Fruit fly (Drosophila melanogaster) whole organism, embryonic: Measurements from ENCODE around the gene ato.

ENCODE experiments used
- B-H1 ChIP-seq: fragments of 200-800 bp; sonication (Bioruptor generic); IDR thresholded peaks from 3 replicates; pipeline ENCODE4 v1.3.6; 2022; ENCODE audit warnings: missing biosample characterization, missing genetic modification characterization
- Bdp1 ChIP-seq: fragments of 200-800 bp; sonication (Bioruptor generic); optimal IDR thresholded peaks from 3 replicates; lab custom pipeline; 2016; ENCODE audit warnings: missing biosample characterization, missing genetic modification characterization
- CG10321 ChIP-seq: fragments of 200-800 bp; sonication (Bioruptor generic); IDR thresholded peaks from 2 replicates; pipeline ENCODE4 v1.3.6; 2022; ENCODE audit warnings: missing biosample characterization, missing genetic modification characterization
- CG10654 ChIP-seq: fragments of 200-800 bp; sonication (Bioruptor generic); optimal IDR thresholded peaks from 2 replicates; lab custom pipeline; 2016; ENCODE audit warnings: missing biosample characterization, missing genetic modification characterization
- CG14860 ChIP-seq: fragments of 200-800 bp; sonication (Bioruptor generic); IDR thresholded peaks from 3 replicates; pipeline ENCODE4 v1.3.6; 2022; ENCODE audit warnings: missing biosample characterization, missing genetic modification characterization; ENCODE audit not compliant: partially characterized antibody
- CG14965 ChIP-seq: fragments of 200-800 bp; sonication (Bioruptor generic); optimal IDR thresholded peaks from 2 replicates; lab custom pipeline; 2016; ENCODE audit warnings: missing biosample characterization, missing genetic modification characterization, borderline replicate concordance
- CG1647 ChIP-seq: fragments of 200-800 bp; sonication (Bioruptor generic); optimal IDR thresholded peaks from 3 replicates; lab custom pipeline; 2016; ENCODE audit warnings: missing biosample characterization, missing genetic modification characterization
- CG16779 ChIP-seq: fragments of 200-800 bp; sonication (Bioruptor generic); IDR thresholded peaks from 2 replicates; pipeline ENCODE4 v1.3.6; 2022; ENCODE audit warnings: missing biosample characterization, missing genetic modification characterization
- CG17328 ChIP-seq: fragments of 200-800 bp; sonication (Bioruptor generic); IDR thresholded peaks from 2 replicates; pipeline ENCODE4 v1.3.6; 2022; ENCODE audit warnings: missing biosample characterization, missing genetic modification characterization
- CG1792 ChIP-seq: fragments of 200-800 bp; sonication (Bioruptor generic); optimal IDR thresholded peaks from 2 replicates; lab custom pipeline; 2016; ENCODE audit warnings: missing biosample characterization, missing genetic modification characterization
- CG2120 ChIP-seq: fragments of 200-800 bp; sonication (Bioruptor generic); optimal IDR thresholded peaks from 3 replicates; lab custom pipeline; 2016; ENCODE audit warnings: missing biosample characterization, missing genetic modification characterization
- CG4854 ChIP-seq: fragments of 200-800 bp; sonication (Bioruptor generic); optimal IDR thresholded peaks from 2 replicates; lab custom pipeline; 2016; ENCODE audit warnings: missing biosample characterization, missing genetic modification characterization, inconsistent platforms
- CG6175 ChIP-seq: fragments of 200-800 bp; sonication (Bioruptor generic); IDR thresholded peaks from 3 replicates; pipeline ENCODE4 v1.3.6; 2022; ENCODE audit warnings: missing biosample characterization, missing genetic modification characterization
- CG6791 ChIP-seq: fragments of 200-800 bp; sonication (Bioruptor generic); IDR thresholded peaks from 3 replicates; pipeline ENCODE4 v1.3.6; 2022; ENCODE audit warnings: missing biosample characterization, missing genetic modification characterization; ENCODE audit not compliant: partially characterized antibody
- CG8924 ChIP-seq: fragments of 200-800 bp; optimal IDR thresholded peaks from 3 replicates; lab custom pipeline; 2019; ENCODE audit warnings: missing biosample characterization, mild to moderate bottlenecking, missing genetic modification characterization, moderate library complexity
- CHES-1-like ChIP-seq: fragments of 200-800 bp; sonication (Bioruptor generic); optimal IDR thresholded peaks from 2 replicates; lab custom pipeline; 2016; ENCODE audit warnings: missing biosample characterization, missing genetic modification characterization
- CoRest ChIP-seq: fragments of 200-800 bp; sonication (Bioruptor generic); optimal IDR thresholded peaks from 3 replicates; lab custom pipeline; 2018; ENCODE audit warnings: missing biosample characterization, mild to moderate bottlenecking, missing genetic modification characterization, moderate library complexity
- Dll ChIP-seq: fragments of 200-800 bp; sonication (Bioruptor generic); IDR thresholded peaks from 4 replicates; pipeline ENCODE4 v1.3.6; 2022; ENCODE audit warnings: missing biosample characterization, missing genetic modification characterization; ENCODE audit not compliant: partially characterized antibody
- Doc3 ChIP-seq: fragments of 200-800 bp; sonication (Bioruptor generic); IDR thresholded peaks from 3 replicates; pipeline ENCODE4 v1.3.6; 2022; ENCODE audit warnings: missing biosample characterization, missing genetic modification characterization; ENCODE audit not compliant: partially characterized antibody
- Drgx ChIP-seq: fragments of 200-800 bp; sonication (Bioruptor generic); IDR thresholded peaks from 2 replicates; pipeline ENCODE4 v1.3.6; 2022; ENCODE audit warnings: missing biosample characterization, missing genetic modification characterization
- E2f2 ChIP-seq: fragments of 200-800 bp; sonication (Bioruptor generic); IDR thresholded peaks from 2 replicates; pipeline ENCODE4 v1.3.6; 2022; ENCODE audit warnings: missing biosample characterization, missing genetic modification characterization
- Hr51 ChIP-seq, 2 experiments: fragments of 200-800 bp; sonication (Bioruptor generic); optimal IDR thresholded peaks; 2 replicates in 1 of 2; 3 replicates in 1 of 2; lab custom pipeline; 2016 to 2018; ENCODE audit warnings: missing biosample characterization in 2 of 2, missing genetic modification characterization in 2 of 2, mild to moderate bottlenecking in 1 of 2, moderate library complexity in 1 of 2
- Lpt ChIP-seq: fragments of >200 bp; optimal IDR thresholded peaks from 2 replicates; lab custom pipeline; 2018; ENCODE audit warnings: missing biosample characterization, missing genetic modification characterization
- MBD-R2 ChIP-seq: fragments of 200-800 bp; sonication (Bioruptor generic); IDR thresholded peaks from 2 replicates; pipeline ENCODE4 v1.3.6; 2022; ENCODE audit warnings: missing biosample characterization, missing genetic modification characterization
- NFAT ChIP-seq: fragments of 200-800 bp; sonication (Bioruptor generic); IDR thresholded peaks from 2 replicates; pipeline ENCODE4 v1.3.6; 2022; ENCODE audit warnings: missing biosample characterization, missing genetic modification characterization
- Oli ChIP-seq: fragments of 200-800 bp; sonication (Bioruptor generic); optimal IDR thresholded peaks from 2 replicates; lab custom pipeline; 2018; ENCODE audit warnings: missing biosample characterization, mild to moderate bottlenecking, missing genetic modification characterization, moderate library complexity
- Pdp1 ChIP-seq, 2 experiments: fragments of 200-800 bp; sonication (Bioruptor generic); optimal IDR thresholded peaks; 3 replicates each; lab custom pipeline; 2016; ENCODE audit warnings: missing biosample characterization in 2 of 2, missing genetic modification characterization in 2 of 2, mild to moderate bottlenecking in 1 of 2, moderate library complexity in 1 of 2
- Scr ChIP-seq: fragments of 200-800 bp; sonication (Bioruptor generic); IDR thresholded peaks from 2 replicates; pipeline ENCODE4 v1.3.6; 2022; ENCODE audit warnings: missing biosample characterization, missing genetic modification characterization; ENCODE audit not compliant: partially characterized antibody
- Sin3A ChIP-seq: fragments of >200 bp; optimal IDR thresholded peaks from 2 replicates; lab custom pipeline; 2018
- Trl ChIP-seq, 3 experiments: fragments of >200 bp in 2 of 3; fragments of 200-800 bp in 1 of 3; sonication (Bioruptor generic) in 1 of 3; optimal IDR thresholded peaks; 2 replicates in 1 of 3; 3 replicates in 2 of 3; lab custom pipeline; 2016 to 2017; ENCODE audit warnings: missing biosample characterization in 1 of 3, missing genetic modification characterization in 1 of 3
- Xbp1 ChIP-seq: fragments of 200-800 bp; sonication (Bioruptor generic); optimal IDR thresholded peaks from 3 replicates; lab custom pipeline; 2016; ENCODE audit warnings: missing biosample characterization, mild to moderate bottlenecking, missing genetic modification characterization
- bcd ChIP-seq: fragments of 200-800 bp; sonication (Bioruptor generic); optimal IDR thresholded peaks from 2 replicates; lab custom pipeline; 2017; ENCODE audit warnings: missing biosample characterization, mild to moderate bottlenecking, missing genetic modification characterization
- btn ChIP-seq: fragments of 200-800 bp; sonication (Bioruptor generic); optimal IDR thresholded peaks from 2 replicates; lab custom pipeline; 2016; ENCODE audit warnings: missing biosample characterization, missing genetic modification characterization
- cad ChIP-seq: fragments of >200 bp; optimal IDR thresholded peaks from 2 replicates; lab custom pipeline; 2017; ENCODE audit warnings: missing biosample characterization, missing genetic modification characterization
- croc ChIP-seq: fragments of 200-800 bp; sonication (Bioruptor generic); conservative IDR thresholded peaks from 3 replicates; pipeline ENCODE4 v1.3.6; 2022; ENCODE audit warnings: missing biosample characterization, missing genetic modification characterization
- danr ChIP-seq: fragments of 200-800 bp; sonication (Bioruptor generic); IDR thresholded peaks from 2 replicates; pipeline ENCODE4 v1.3.6; 2022; ENCODE audit warnings: missing biosample characterization, missing genetic modification characterization
- esg ChIP-seq: fragments of 200-800 bp; sonication (Bioruptor generic); conservative IDR thresholded peaks from 2 replicates; pipeline ENCODE4 v1.3.6; 2022; ENCODE audit warnings: missing biosample characterization, missing genetic modification characterization
- gt ChIP-seq: fragments of 200-800 bp; sonication (Bioruptor generic); IDR thresholded peaks from 2 replicates; pipeline ENCODE4 v1.3.6; 2022; ENCODE audit warnings: missing biosample characterization, missing genetic modification characterization
- hth ChIP-seq: fragments of >200 bp; optimal IDR thresholded peaks from 2 replicates; lab custom pipeline; 2017; ENCODE audit warnings: inconsistent platforms
- insv ChIP-seq, 2 experiments: fragments of 200-800 bp; sonication (Bioruptor generic); optimal IDR thresholded peaks; 3 replicates each; lab custom pipeline; 2016 to 2018; ENCODE audit warnings: missing biosample characterization in 2 of 2, missing genetic modification characterization in 2 of 2
- lab ChIP-seq: fragments of 200-800 bp; sonication (Bioruptor generic); optimal IDR thresholded peaks from 3 replicates; lab custom pipeline; 2017; ENCODE audit warnings: missing biosample characterization, missing genetic modification characterization, mild to moderate bottlenecking, moderate library complexity, missing genetic modification reagents
- lov ChIP-seq, 2 experiments: fragments of 200-800 bp in 1 of 2; fragments of >200 bp in 1 of 2; sonication (Bioruptor generic) in 1 of 2; IDR thresholded peaks in 1 of 2; optimal IDR thresholded peaks in 1 of 2; 2 replicates in 1 of 2; 3 replicates in 1 of 2; pipeline versions ENCODE4 v1.3.6 to Lab custom; 2017 to 2022; ENCODE audit warnings: missing biosample characterization in 1 of 2, missing genetic modification characterization in 1 of 2
- mirr ChIP-seq: fragments of 200-800 bp; sonication (Bioruptor generic); optimal IDR thresholded peaks from 3 replicates; lab custom pipeline; 2018; ENCODE audit warnings: missing biosample characterization, mild to moderate bottlenecking, missing genetic modification characterization
- pros ChIP-seq: fragments of 200-800 bp; sonication (Bioruptor generic); optimal IDR thresholded peaks from 3 replicates; lab custom pipeline; 2019; ENCODE audit warnings: missing biosample characterization, mild to moderate bottlenecking, missing genetic modification characterization, moderate library complexity
- pzg ChIP-seq: fragments of 200-800 bp; sonication (Bioruptor generic); optimal IDR thresholded peaks from 3 replicates; lab custom pipeline; 2018; ENCODE audit warnings: missing biosample characterization, mild to moderate bottlenecking, missing genetic modification characterization, moderate library complexity
- ro ChIP-seq: fragments of 200-800 bp; sonication (Bioruptor generic); IDR thresholded peaks from 2 replicates; pipeline ENCODE4 v1.3.6; 2022; ENCODE audit warnings: missing biosample characterization, missing genetic modification characterization
- sna ChIP-seq: fragments of 200-800 bp; sonication (Bioruptor generic); IDR thresholded peaks from 2 replicates; pipeline ENCODE4 v1.3.6; 2022; ENCODE audit warnings: missing biosample characterization, missing genetic modification characterization; ENCODE audit not compliant: partially characterized antibody
- sob ChIP-seq: fragments of 200-800 bp; sonication (Bioruptor generic); IDR thresholded peaks from 2 replicates; pipeline ENCODE4 v1.3.6; 2022; ENCODE audit warnings: missing biosample characterization, missing genetic modification characterization
- tna ChIP-seq: fragments of 200-800 bp; sonication (Bioruptor generic); IDR thresholded peaks from 2 replicates; pipeline ENCODE4 v1.3.6; 2022; ENCODE audit warnings: missing biosample characterization, missing genetic modification characterization; ENCODE audit not compliant: partially characterized antibody
- tup ChIP-seq: fragments of 200-800 bp; sonication (Bioruptor generic); optimal IDR thresholded peaks from 2 replicates; lab custom pipeline; 2016; ENCODE audit warnings: missing biosample characterization, mild to moderate bottlenecking, missing genetic modification characterization, moderate library complexity
- wdn ChIP-seq: fragments of 200-800 bp; sonication (Bioruptor generic); IDR thresholded peaks from 2 replicates; pipeline ENCODE4 v1.3.6; 2022; ENCODE audit warnings: missing biosample characterization, missing genetic modification characterization

Gene ato

dm6 chr3R:8313038-8313437 lies 35.2 kb downstream of the ato start, which contains the start of gene CG7483 (continued):
- TF ChIP-seq MBD-R2 (GFP tag; lab: Robert Waterston, UW) (peak; percentile 62), CG6791 (peak; percentile 90), mirr (GFP tag; lab: Kevin White, UChicago) (no peak), CG1792 (GFP tag; lab: Kevin White, UChicago) (no peak), Doc3 (GFP tag; lab: Robert Waterston, UW) (peak; percentile 77), hth (lab: Kevin White, UChicago) (no peak), gt (GFP tag; lab: Robert Waterston, UW) (no peak), CG14965 (GFP tag; lab: Kevin White, UChicago) (no peak), lab (GFP tag; lab: Kevin White, UChicago) (no peak), Xbp1 (GFP tag; lab: Kevin White, UChicago) (no peak), pros (GFP tag; lab: Kevin White, UChicago) (no peak), danr (GFP tag; lab: Robert Waterston, UW) (no peak), insv (GFP tag; optimal IDR thresholded peaks at IDR 0.05; lab: Kevin White, UChicago) (peak in 1 of 2 experiments; percentile 30), tna (GFP tag; lab: Robert Waterston, UW) (peak; percentile 65), Drgx (GFP tag; lab: Robert Waterston, UW) (no peak), tup (no peak), CoRest (tag; lab: Kevin White, UChicago) (peak; percentile 10), CG4854 (GFP tag; lab: Kevin White, UChicago) (no peak), sob (GFP tag; lab: Robert Waterston, UW) (no peak), Oli (tag; lab: Kevin White, UChicago) (no peak), CHES-1-like (no peak), CG8924 (tag; lab: Kevin White, UChicago) (no peak), B-H1 (no peak), sna (GFP tag; lab: Robert Waterston, UW) (peak; percentile 78), Scr (GFP tag; lab: Robert Waterston, UW) (peak; percentile 81), ro (GFP tag; lab: Robert Waterston, UW) (no peak), bcd (GFP tag; lab: Kevin White, UChicago) (no peak), Bdp1 (GFP tag; lab: Kevin White, UChicago) (no peak), CG6175 (no peak), croc (GFP tag; lab: Robert Waterston, UW) (no peak), cad (GFP tag; lab: Kevin White, UChicago) (no peak), CG10321 (GFP tag; lab: Robert Waterston, UW) (no peak), Sin3A (peak; percentile 34), CG10654 (no peak), wdn (GFP tag; lab: Robert Waterston, UW) (no peak), CG17328 (GFP tag; lab: Robert Waterston, UW) (no peak), E2f2 (GFP tag; lab: Robert Waterston, UW) (peak; percentile 98), Pdp1 (GFP tag; optimal IDR thresholded peaks at IDR 0.05; lab: Kevin White, UChicago) (no peak), lov (optimal IDR thresholded peaks at IDR 0.05; lab: Kevin White, UChicago) (no peak), lov (GFP tag; IDR thresholded peaks at IDR 0.05; lab: Robert Waterston, UW) (no peak), Hr51 (GFP tag; optimal IDR thresholded peaks at IDR 0.05; lab: Kevin White, UChicago) (no peak), NFAT (no peak), Dll (peak; percentile 89), Lpt (GFP tag; lab: Kevin White, UChicago) (no peak), Trl (optimal IDR thresholded peaks at IDR 0.05; lab: Kevin White, UChicago) (no peak), Trl (GFP tag; optimal IDR thresholded peaks at IDR 0.05; lab: Kevin White, UChicago) (no peak), CG16779 (GFP tag; lab: Robert Waterston, UW) (no peak), CG14860 (GFP tag; lab: Robert Waterston, UW) (peak; percentile 74; the same call in 2 of the 3 replicates), pzg (GFP tag; lab: Kevin White, UChicago) (peak; percentile 76), CG2120 (GFP tag; lab: Kevin White, UChicago) (no peak), esg (GFP tag; lab: Robert Waterston, UW) (no peak), btn (GFP tag; lab: Kevin White, UChicago) (no peak), CG1647 (GFP tag; lab: Kevin White, UChicago) (no peak)
